Worm (Caenorhabditis elegans): ENCODE data around the gene rbc-2.
A peak's percentile ranks its signal among the peaks of the same experiment; 100 is the strongest.
"Not testable (repeated sequence)": the region's sequence is repeated elsewhere in the genome, so short reads cannot be mapped to it uniquely, and the experiment has no call there.

rbc-2 gene

DNA sequence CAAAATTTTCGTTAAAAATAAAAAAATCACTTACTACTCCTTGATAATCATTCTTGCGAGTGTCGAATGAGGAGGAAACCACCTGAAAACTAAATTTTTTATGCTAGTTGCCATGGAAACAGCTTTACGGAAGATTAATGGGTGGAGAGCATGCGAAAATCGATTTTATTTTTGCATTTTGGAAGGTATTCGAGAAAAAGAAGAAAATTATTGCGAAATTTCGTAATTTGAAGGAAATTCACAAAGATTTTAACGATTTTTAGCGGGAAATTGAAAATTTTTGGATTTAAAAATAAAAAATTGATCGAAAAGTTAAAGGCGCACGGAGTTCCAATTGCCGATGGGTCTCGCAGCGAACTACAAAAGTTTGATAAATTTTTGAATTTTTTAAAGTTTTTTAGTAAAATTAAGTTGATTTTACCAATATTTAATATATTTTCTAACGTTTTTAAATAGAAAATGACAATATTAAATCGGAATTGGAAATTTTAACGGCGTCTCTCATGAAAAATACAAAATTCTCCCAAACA, 47.2 kb upstream of the rbc-2 start, which contains the start of gene Y54F10AR.1:
TSS of gene Y54F10AR.1 (minus strand) at position 51 of the 530 bp plus-strand sequence.
- TF ChIP-seq ztf-4 (tag; optimal IDR thresholded peaks at IDR 0.05) (no peak), nhr-25 (tag; optimal IDR thresholded peaks at IDR 0.05) (no peak), nhr-28 (tag; optimal IDR thresholded peaks at IDR 0.05) (no peak), nhr-23 (tag; optimal IDR thresholded peaks at IDR 0.05) (no peak), nhr-76 (tag; optimal IDR thresholded peaks at IDR 0.05) (no peak), sea-2 (GFP tag; optimal IDR thresholded peaks at IDR 0.05) (no peak), pqm-1 (tag; optimal IDR thresholded peaks at IDR 0.05) (no peak), ceh-16 (tag; optimal IDR thresholded peaks at IDR 0.05) (no peak), nhr-43 (tag; optimal IDR thresholded peaks at IDR 0.05; ENCODE audit: poor library complexity, severe bottlenecking) (no peak), nhr-237 (tag; optimal IDR thresholded peaks at IDR 0.05) (no peak), fos-1 (tag; optimal IDR thresholded peaks at IDR 0.05) (no peak), hmg-11 (tag; optimal IDR thresholded peaks at IDR 0.05) (no peak), elt-1 (tag; optimal IDR thresholded peaks at IDR 0.05) (no peak), nfya-1 (tag; optimal IDR thresholded peaks at IDR 0.05; ENCODE audit: insufficient read depth) (no peak), mml-1 (tag; optimal IDR thresholded peaks at IDR 0.05) (no peak)

DNA sequence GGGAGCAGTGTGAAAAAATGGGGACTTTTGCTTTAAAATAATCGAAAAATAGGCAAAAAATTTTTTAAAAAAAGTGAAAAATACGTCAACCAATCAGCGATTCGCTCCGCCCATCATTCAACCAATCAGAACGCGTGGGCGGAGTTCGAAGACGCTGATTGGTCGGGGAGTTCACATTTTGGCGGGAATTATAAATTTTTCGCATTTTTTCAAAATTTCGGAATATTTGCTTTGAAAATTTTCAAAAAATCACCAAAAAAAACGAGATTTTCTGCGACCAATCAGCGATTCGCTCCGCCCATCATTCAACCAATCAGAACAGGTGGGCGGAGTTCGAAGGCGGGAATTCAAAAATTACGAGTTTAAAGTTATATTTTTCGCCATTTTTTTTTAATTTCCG, 43.9 kb upstream of the rbc-2 start:
- peak; percentile 93 for TF ChIP-seq nfya-1 (tag; optimal IDR thresholded peaks at IDR 0.05; ENCODE audit: insufficient read depth)
- TF ChIP-seq fos-1 (tag; optimal IDR thresholded peaks at IDR 0.05) = no peak

DNA sequence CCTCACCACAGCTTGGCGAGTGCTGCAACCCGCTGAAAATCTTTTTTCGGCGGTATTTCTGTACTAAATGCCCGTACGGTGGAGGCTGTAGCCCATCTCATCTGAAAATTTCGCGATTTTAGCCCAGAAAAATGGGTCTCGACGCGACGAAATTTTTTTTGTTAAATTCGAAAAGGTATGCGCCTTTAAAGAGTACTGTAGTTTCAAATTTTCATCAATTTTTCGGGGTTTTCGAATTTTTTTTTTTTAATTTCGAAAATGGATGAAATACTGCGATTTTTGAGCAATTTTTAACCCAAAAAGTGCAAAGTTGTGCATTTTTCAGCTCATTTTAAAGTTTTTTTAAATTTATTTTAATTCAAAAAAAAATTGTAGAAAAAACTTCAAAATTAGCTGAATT, 43.0 kb upstream of the rbc-2 start, which contains the start of gene Y54F10AR.2:
TSS of gene Y54F10AR.2 (minus strand) at position 101 of the 400 bp plus-strand sequence.
- TF ChIP-seq ztf-11 (tag; optimal IDR thresholded peaks at IDR 0.05) (no peak), R02D3.7 (tag; optimal IDR thresholded peaks at IDR 0.05) (no peak), fkh-10 (GFP tag; optimal IDR thresholded peaks at IDR 0.05) (no peak), hmg-11 (tag; optimal IDR thresholded peaks at IDR 0.05) (no peak), nhr-237 (tag; optimal IDR thresholded peaks at IDR 0.05) (no peak)

DNA sequence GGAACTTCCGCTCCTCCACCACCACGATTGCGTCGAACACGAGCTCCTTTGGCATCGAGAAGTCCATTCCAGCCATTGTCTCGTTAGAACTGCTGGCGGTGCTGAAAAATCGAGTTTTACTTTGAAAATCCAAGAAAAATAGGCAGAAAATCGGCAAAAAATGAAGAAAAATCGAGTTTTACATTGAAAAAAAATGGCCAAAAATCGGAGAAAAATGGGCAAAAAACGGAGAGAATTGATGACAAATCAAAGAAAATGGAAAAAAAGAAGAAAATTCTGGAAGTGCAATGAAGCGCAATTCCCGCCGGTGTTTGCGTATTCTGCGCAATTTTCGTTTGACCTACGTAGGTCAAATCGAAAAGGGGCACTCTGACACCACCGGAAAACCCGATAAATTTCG, 35.4 kb upstream of the rbc-2 start, which contains the start of gene Y54F10AM.11:
TSS of gene Y54F10AM.11 (minus strand) at position 101 of the 400 bp plus-strand sequence.
- not testable (repeated sequence) for TF ChIP-seq egl-27, elt-1, elt-3 (tag; optimal IDR thresholded peaks at IDR 0.05)

DNA sequence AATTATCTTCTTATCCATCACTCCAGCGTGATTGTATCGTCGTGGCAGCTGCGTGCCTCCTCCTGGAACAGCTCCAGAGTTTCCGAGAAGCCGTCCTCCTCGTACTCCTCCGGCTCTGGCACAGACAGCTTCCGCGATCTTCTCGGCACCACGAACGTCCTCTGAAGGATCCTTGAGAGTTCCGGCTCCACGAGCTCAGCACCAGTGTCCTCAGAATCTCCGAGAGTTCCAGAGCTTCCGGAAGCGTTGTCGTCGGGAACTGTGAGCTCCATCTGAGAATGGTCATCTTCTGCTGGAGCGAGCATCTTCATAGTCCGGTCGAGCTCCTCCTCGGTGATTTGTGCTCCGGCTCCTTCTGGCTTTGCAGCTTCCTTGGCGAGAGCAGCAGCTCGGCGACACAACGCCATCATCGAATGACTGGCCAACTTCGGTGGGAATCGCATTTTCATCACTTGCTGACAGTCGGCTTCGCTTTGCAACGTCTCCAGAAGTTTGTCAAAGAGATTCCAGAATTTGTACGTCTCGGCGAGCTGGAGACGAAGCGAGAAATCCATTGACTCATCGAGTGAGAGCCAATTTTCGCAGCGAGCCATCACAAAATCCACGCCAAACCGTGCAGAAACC, 34.7 kb upstream of the rbc-2 start:
- TF ChIP-seq pha-4 (tag; optimal IDR thresholded peaks at IDR 0.05) = no peak
- TF ChIP-seq tbx-2 (tag; optimal IDR thresholded peaks at IDR 0.05) = no peak
- TF ChIP-seq nhr-12 (tag; optimal IDR thresholded peaks at IDR 0.05) = no peak
- no peak for TF ChIP-seq ceh-82 (tag; optimal IDR thresholded peaks at IDR 0.05)
- no peak for TF ChIP-seq nhr-43 (tag; optimal IDR thresholded peaks at IDR 0.05; ENCODE audit: poor library complexity, severe bottlenecking)
- no peak for TF ChIP-seq ceh-16 (tag; optimal IDR thresholded peaks at IDR 0.05)
- no peak for TF ChIP-seq mml-1 (tag; optimal IDR thresholded peaks at IDR 0.05)
- TF ChIP-seq nhr-67 (tag; optimal IDR thresholded peaks at IDR 0.05) = no peak
- no peak for TF ChIP-seq egl-5 (tag; optimal IDR thresholded peaks at IDR 0.05)
- TF ChIP-seq ztf-11 (tag; optimal IDR thresholded peaks at IDR 0.05) = no peak
- TF ChIP-seq nhr-76 (tag; optimal IDR thresholded peaks at IDR 0.05) = no peak
- TF ChIP-seq hmg-11 (tag; optimal IDR thresholded peaks at IDR 0.05) = no peak
- TF ChIP-seq jun-1 (tag; optimal IDR thresholded peaks at IDR 0.05) = no peak
- TF ChIP-seq ceh-28 (tag; optimal IDR thresholded peaks at IDR 0.05) = no peak
- TF ChIP-seq zag-1 (tag; optimal IDR thresholded peaks at IDR 0.05) = no peak
- no peak for TF ChIP-seq ztf-4 (tag; optimal IDR thresholded peaks at IDR 0.05)
- no peak for TF ChIP-seq lin-15B (tag; optimal IDR thresholded peaks at IDR 0.05)
- TF ChIP-seq nhr-11 (tag; optimal IDR thresholded peaks at IDR 0.05) = no peak
- TF ChIP-seq nhr-28 (tag; optimal IDR thresholded peaks at IDR 0.05) = no peak

DNA sequence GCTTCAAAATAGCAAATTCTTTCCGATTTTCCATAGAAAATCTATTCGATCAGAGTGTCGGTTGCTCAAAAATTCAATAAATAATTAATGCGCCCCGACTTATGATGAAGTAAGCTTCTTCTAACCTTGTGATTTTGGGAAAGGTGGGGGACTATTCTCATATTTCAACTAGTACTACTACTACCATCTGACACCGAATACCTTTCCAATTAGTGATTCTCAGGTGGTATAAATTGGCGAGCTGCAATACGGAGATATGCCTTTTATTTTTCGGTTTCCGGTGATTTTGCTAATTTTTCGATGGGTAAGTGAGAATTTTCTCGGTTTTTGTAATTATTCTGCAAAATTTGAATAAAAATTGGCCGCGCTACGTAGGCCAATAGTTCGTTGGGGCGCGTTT, 32.9 kb upstream of the rbc-2 start, which contains the start of gene nhr-239:
TSS of gene nhr-239 (plus strand) at position 301 of the 400 bp plus-strand sequence.
- no peak for TF ChIP-seq nhr-11 (tag; optimal IDR thresholded peaks at IDR 0.05)
- no peak for TF ChIP-seq mdl-1 (tag; optimal IDR thresholded peaks at IDR 0.05)
- no peak for TF ChIP-seq ztf-11 (tag; optimal IDR thresholded peaks at IDR 0.05)
- TF ChIP-seq nhr-28 (tag; optimal IDR thresholded peaks at IDR 0.05) = no peak
